Worm (Caenorhabditis elegans) whole organism, young adult: Measurements from ENCODE around the gene srh-281.

ENCODE experiments used
- B0261.1 ChIP-seq: sonication (generic microtip); optimal IDR thresholded peaks from 2 replicates; lab custom pipeline; 2016; ENCODE audit warnings: mild to moderate bottlenecking, missing genetic modification characterization, moderate library complexity, missing compliant biosample characterization
- F23B12.7 ChIP-seq: sonication (generic microtip); optimal IDR thresholded peaks from 2 replicates; lab custom pipeline; 2017; ENCODE audit warnings: missing genetic modification characterization, mild to moderate bottlenecking, missing compliant biosample characterization, antibody characterized with exemption, moderate library complexity; ENCODE audit not compliant: insufficient read depth
- F33H1.4 ChIP-seq: fragments of 200-800 bp; sonication (Bioruptor generic); IDR thresholded peaks from 2 replicates; pipeline ENCODE4 v1.3.6; 2022; ENCODE audit warnings: missing genetic modification reagents, missing genetic modification characterization, missing compliant biosample characterization
- F37B4.10 ChIP-seq: fragments of 200-800 bp; sonication (Bioruptor generic); IDR thresholded peaks from 2 replicates; pipeline ENCODE4 v1.3.6; 2022; ENCODE audit warnings: missing genetic modification characterization, missing compliant biosample characterization
- F39B2.1 ChIP-seq: fragments of 200-800 bp; sonication (Bioruptor generic); IDR thresholded peaks from 2 replicates; pipeline ENCODE4 v1.3.6; 2022; ENCODE audit warnings: missing genetic modification reagents, missing genetic modification characterization, missing compliant biosample characterization
- Y53F4B.3 ChIP-seq: fragments of 200-800 bp; sonication (Bioruptor generic); IDR thresholded peaks from 2 replicates; pipeline ENCODE4 v1.3.6; 2022; ENCODE audit warnings: missing genetic modification reagents, missing genetic modification characterization, missing compliant biosample characterization
- Y56A3A.18 ChIP-seq: fragments of 200-800 bp; sonication (Bioruptor generic); IDR thresholded peaks from 2 replicates; pipeline ENCODE4 v1.3.6; 2022; ENCODE audit warnings: missing genetic modification reagents, missing genetic modification characterization, missing compliant biosample characterization
- attf-3 ChIP-seq: fragments of 200-800 bp; sonication (Bioruptor generic); conservative IDR thresholded peaks from 2 replicates; pipeline ENCODE4 v1.3.6; 2022; ENCODE audit warnings: missing genetic modification reagents, missing genetic modification characterization, missing compliant biosample characterization
- attf-6 ChIP-seq: fragments of 200-800 bp; sonication (Bioruptor generic); IDR thresholded peaks from 2 replicates; pipeline ENCODE4 v1.3.6; 2022; ENCODE audit warnings: missing genetic modification reagents, missing genetic modification characterization, missing compliant biosample characterization
- bed-1 ChIP-seq: fragments of 200-800 bp; sonication (Bioruptor generic); IDR thresholded peaks from 2 replicates; pipeline ENCODE4 v1.3.6; 2022; ENCODE audit warnings: missing genetic modification reagents, missing genetic modification characterization, missing compliant biosample characterization
- cebp-1 ChIP-seq, 2 experiments: fragments of 200-800 bp in 1 of 2; sonication (Bioruptor generic) in 1 of 2; sonication (generic microtip) in 1 of 2; IDR thresholded peaks in 1 of 2; optimal IDR thresholded peaks in 1 of 2; 2 replicates each; pipeline versions ENCODE4 v1.3.6 to Lab custom; 2017 to 2022; ENCODE audit warnings: missing compliant biosample characterization in 2 of 2, missing genetic modification characterization in 2 of 2, mild to moderate bottlenecking in 1 of 2, missing genetic modification reagents in 1 of 2, moderate library complexity in 1 of 2
- ceh-58 ChIP-seq: fragments of 200-800 bp; sonication (Bioruptor generic); IDR thresholded peaks from 2 replicates; pipeline ENCODE4 v1.3.6; 2022; ENCODE audit warnings: missing genetic modification characterization, missing compliant biosample characterization
- ceh-91 ChIP-seq: fragments of 200-800 bp; sonication (Bioruptor generic); IDR thresholded peaks from 2 replicates; pipeline ENCODE4 v1.3.6; 2022; ENCODE audit warnings: missing genetic modification reagents, missing genetic modification characterization, missing compliant biosample characterization
- chd-7 ChIP-seq: sonication (generic microtip); optimal IDR thresholded peaks from 2 replicates; lab custom pipeline; 2016; ENCODE audit warnings: mild to moderate bottlenecking, missing genetic modification characterization, moderate library complexity, missing compliant biosample characterization
- die-1 ChIP-seq: sonication (generic microtip); optimal IDR thresholded peaks from 2 replicates; lab custom pipeline; 2016; ENCODE audit warnings: missing genotype, mild to moderate bottlenecking, missing genetic modification characterization, missing compliant biosample characterization
- dox-1 ChIP-seq: fragments of 200-800 bp; sonication (Bioruptor generic); IDR thresholded peaks from 2 replicates; pipeline ENCODE4 v1.3.6; 2022; ENCODE audit warnings: missing genetic modification reagents, missing genetic modification characterization, missing compliant biosample characterization
- egrh-3 ChIP-seq: fragments of 200-800 bp; sonication (Bioruptor generic); IDR thresholded peaks from 2 replicates; pipeline ENCODE4 v1.3.6; 2022; ENCODE audit warnings: missing genetic modification reagents, missing genetic modification characterization, missing compliant biosample characterization
- lin-54 ChIP-seq: fragments of 200-800 bp; sonication (Bioruptor generic); optimal IDR thresholded peaks from 2 replicates; lab custom pipeline; 2018; ENCODE audit warnings: mild to moderate bottlenecking, missing genetic modification characterization, missing compliant biosample characterization
- lir-1 ChIP-seq: fragments of 200-800 bp; sonication (Bioruptor generic); conservative IDR thresholded peaks from 2 replicates; pipeline ENCODE4 v1.3.6; 2022; ENCODE audit warnings: missing genetic modification reagents, missing genetic modification characterization, missing compliant biosample characterization
- lsy-27 ChIP-seq: sonication (generic microtip); optimal IDR thresholded peaks from 2 replicates; lab custom pipeline; 2017; ENCODE audit warnings: missing genetic modification characterization, mild to moderate bottlenecking, missing compliant biosample characterization, antibody characterized with exemption, missing genotype, borderline replicate concordance; ENCODE audit not compliant: insufficient read depth
- madf-8 ChIP-seq: fragments of 200-800 bp; sonication (Bioruptor generic); conservative IDR thresholded peaks from 2 replicates; pipeline ENCODE4 v1.3.6; 2022; ENCODE audit warnings: missing genetic modification reagents, missing genetic modification characterization, missing compliant biosample characterization
- nfya-1 ChIP-seq: sonication (generic microtip); optimal IDR thresholded peaks from 2 replicates; lab custom pipeline; 2017; ENCODE audit warnings: antibody characterized with exemption, missing compliant biosample characterization, missing genetic modification characterization, borderline replicate concordance; ENCODE audit not compliant: insufficient read depth
- nhr-120 ChIP-seq: fragments of 200-800 bp; sonication (Bioruptor generic); IDR thresholded peaks from 2 replicates; pipeline ENCODE4 v1.3.6; 2022; ENCODE audit warnings: missing genetic modification characterization, missing compliant biosample characterization
- pbrm-1 ChIP-seq: fragments of 200-800 bp; sonication (Bioruptor generic); IDR thresholded peaks from 2 replicates; pipeline ENCODE4 v1.3.6; 2022; ENCODE audit warnings: missing genetic modification reagents, missing genetic modification characterization, missing compliant biosample characterization
- pha-4 ChIP-seq: fragments of 150-350 bp; sonication (generic microtip); optimal IDR thresholded peaks from 2 replicates; lab custom pipeline; 2014; ENCODE audit warnings: missing biosample characterization, missing genetic modification reagents, missing genetic modification characterization
- rcor-1 ChIP-seq: fragments of 200-800 bp; sonication (Bioruptor generic); IDR thresholded peaks from 2 replicates; pipeline ENCODE4 v1.3.6; 2022; ENCODE audit warnings: missing genetic modification reagents, missing genetic modification characterization, missing compliant biosample characterization
- rec-8 ChIP-seq, 2 experiments: sonication (generic microtip); optimal IDR thresholded peaks; 2 replicates each; lab custom pipeline; 2016; ENCODE audit warnings: mild to moderate bottlenecking in 2 of 2, missing genetic modification characterization in 2 of 2, missing genetic modification reagents in 2 of 2, missing genotype in 2 of 2, missing biosample characterization in 1 of 2, missing compliant biosample characterization in 1 of 2, moderate library complexity in 1 of 2
- rpc-1 ChIP-seq, 2 experiments: fragments of 150-350 bp in 1 of 2; sonication (generic microtip) in 1 of 2; optimal IDR thresholded peaks; 2 replicates each; lab custom pipeline; 2014 to 2018; ENCODE audit warnings: missing biosample characterization in 1 of 2, missing genetic modification characterization in 1 of 2, missing genetic modification reagents in 1 of 2, missing genotype in 1 of 2
- snpc-1.1 ChIP-seq: sonication (generic microtip); optimal IDR thresholded peaks from 2 replicates; lab custom pipeline; 2017; ENCODE audit warnings: missing genetic modification characterization, mild to moderate bottlenecking, missing compliant biosample characterization, antibody characterized with exemption, moderate library complexity, missing genotype, missing genetic modification reagents; ENCODE audit not compliant: insufficient read depth
- snpc-3.4 ChIP-seq: sonication (generic microtip); optimal IDR thresholded peaks from 2 replicates; lab custom pipeline; 2017; ENCODE audit warnings: missing genetic modification characterization, mild to moderate bottlenecking, missing compliant biosample characterization, antibody characterized with exemption, moderate library complexity, missing genotype, missing genetic modification reagents
- snpc-4 ChIP-seq, 5 experiments: fragments of 150-350 bp in 1 of 5; sonication (generic microtip) in 4 of 5; optimal IDR thresholded peaks; 2 replicates each; lab custom pipeline; 2014 to 2018; ENCODE audit warnings: missing genetic modification characterization in 5 of 5, missing biosample characterization in 3 of 5, antibody characterized with exemption in 2 of 5, mild to moderate bottlenecking in 2 of 5, missing compliant biosample characterization in 2 of 5, missing genotype in 2 of 5, moderate library complexity in 2 of 5, missing genetic modification reagents in 1 of 5
- tbp1 ChIP-seq: fragments of 200-800 bp; sonication (Bioruptor generic); optimal IDR thresholded peaks from 2 replicates; lab custom pipeline; 2018; ENCODE audit warnings: mild to moderate bottlenecking, missing genetic modification characterization, missing compliant biosample characterization
- unc-130 ChIP-seq: sonication (generic microtip); optimal IDR thresholded peaks from 2 replicates; lab custom pipeline; 2016; ENCODE audit warnings: missing genetic modification reagents, missing genetic modification characterization, missing compliant biosample characterization
- xnd-1 ChIP-seq: sonication (generic microtip); optimal IDR thresholded peaks from 2 replicates; lab custom pipeline; 2016; ENCODE audit warnings: missing genotype, missing genetic modification reagents, missing genetic modification characterization, missing compliant biosample characterization
- zfh-2 ChIP-seq: fragments of 200-800 bp; sonication (Bioruptor generic); conservative IDR thresholded peaks from 2 replicates; pipeline ENCODE4 v1.3.6; 2022; ENCODE audit warnings: missing genetic modification reagents, missing genetic modification characterization, missing compliant biosample characterization
- ztf-18 ChIP-seq: sonication (generic microtip); optimal IDR thresholded peaks from 2 replicates; lab custom pipeline; 2016; ENCODE audit warnings: missing genotype, mild to moderate bottlenecking, missing genetic modification characterization, missing compliant biosample characterization

The srh-281 gene

ce11 chrV:16225524-16226116, 35.0 kb downstream of the srh-281 start (continued):
- 0 out of 2 replicates have a peak, but pooled peaks have one; percentile 50 for TF ChIP-seq ceh-58 (GFP tag; lab: Robert Waterston, UW)
- peak; percentile 74 for TF ChIP-seq snpc-3.4 (tag; lab: Kevin White, UChicago)
- TF ChIP-seq nhr-120 = no peak
- no peak for TF ChIP-seq Y53F4B.3 (GFP tag; lab: Robert Waterston, UW)
- TF ChIP-seq xnd-1 = peak; percentile 24
- TF ChIP-seq ztf-18 (tag; lab: Kevin White, UChicago) = peak; percentile 27
- TF ChIP-seq die-1 (tag; lab: Kevin White, UChicago) = peak; percentile 45
- TF ChIP-seq ceh-91 (GFP tag; lab: Robert Waterston, UW) = no peak
- 0 out of 2 replicates have a peak, but pooled peaks have one; percentile 11 for TF ChIP-seq madf-8 (GFP tag; lab: Robert Waterston, UW)
- TF ChIP-seq rcor-1 = 0 out of 2 replicates have a peak, but pooled peaks have one; percentile 26
- peak; percentile 89 for TF ChIP-seq snpc-4 (GFP tag; optimal IDR thresholded peaks at IDR 0.05; lab: Kevin White, UChicago)
- TF ChIP-seq snpc-4 (tag; optimal IDR thresholded peaks at IDR 0.05; lab: Kevin White, UChicago) = peak; percentile 82 to 97 (median 92)
- TF ChIP-seq cebp-1 (GFP tag; IDR thresholded peaks at IDR 0.05; lab: Robert Waterston, UW) = no peak
- no peak for TF ChIP-seq cebp-1 (tag; optimal IDR thresholded peaks at IDR 0.05; lab: Kevin White, UChicago)
- TF ChIP-seq Y56A3A.18 = 0 out of 2 replicates have a peak, but pooled peaks have one; percentile 40
- no peak for TF ChIP-seq F39B2.1 (GFP tag; lab: Robert Waterston, UW)
- 0 out of 2 replicates have a peak, but pooled peaks have one; percentile 28 for TF ChIP-seq egrh-3 (GFP tag; lab: Robert Waterston, UW)
- TF ChIP-seq lsy-27 (tag; lab: Kevin White, UChicago) = peak; percentile 21
- TF ChIP-seq F23B12.7 (tag; lab: Kevin White, UChicago) = peak; percentile 52
- no peak for TF ChIP-seq chd-7 (tag; lab: Kevin White, UChicago)
- no peak for TF ChIP-seq attf-3 (GFP tag; lab: Robert Waterston, UW)
- 0 out of 2 replicates have a peak, but pooled peaks have one; percentile 20 for TF ChIP-seq zfh-2
- TF ChIP-seq F37B4.10 (GFP tag; lab: Robert Waterston, UW) = no peak
- TF ChIP-seq pbrm-1 (GFP tag; lab: Robert Waterston, UW) = peak; percentile 86
- peak; percentile 21 for TF ChIP-seq B0261.1 (tag; lab: Kevin White, UChicago)
- TF ChIP-seq F33H1.4 (GFP tag; lab: Robert Waterston, UW) = peak; percentile 14; the same call in 1 of the 2 replicates
- TF ChIP-seq lir-1 (GFP tag; lab: Robert Waterston, UW) = no peak
- no peak for TF ChIP-seq pha-4 (tag; lab: Kevin White, UChicago)
- TF ChIP-seq nfya-1 (tag; lab: Kevin White, UChicago) = no peak
- no peak for TF ChIP-seq rec-8 (tag; optimal IDR thresholded peaks at IDR 0.05; lab: Kevin White, UChicago)
- peak; percentile 96 for TF ChIP-seq attf-6 (GFP tag; lab: Robert Waterston, UW)
- peak; percentile 16 for TF ChIP-seq lin-54
- TF ChIP-seq bed-1 (GFP tag; lab: Robert Waterston, UW) = no peak
- peak; percentile 77 for TF ChIP-seq dox-1 (GFP tag; lab: Robert Waterston, UW)
- no peak for TF ChIP-seq rpc-1 (optimal IDR thresholded peaks at IDR 0.05; lab: Kevin White, UChicago)
- TF ChIP-seq rpc-1 (tag; optimal IDR thresholded peaks at IDR 0.05; lab: Kevin White, UChicago) = peak; percentile 3
- TF ChIP-seq snpc-1.1 (tag; lab: Kevin White, UChicago) = peak; percentile 92
- TF ChIP-seq tbp1 (GFP tag; lab: Kevin White, UChicago) = peak; percentile 70
- TF ChIP-seq unc-130 (GFP tag; lab: Kevin White, UChicago) = peak; percentile 13
